Comparison of ENCODE assay signal across 4 fruit fly cellular contexts in genomic region chrX:12665796-12666338, dm6.
TF ChIP-seq lines count a peak whose summit lies in the region.

No protein-coding gene starts in this region.

- no peak for TF ChIP-seq CTCF in whole organism, embryonic (GFP tag; optimal IDR thresholded peaks at IDR 0.05; lab: Kevin White, UChicago)

TF ChIP-seq in whole organism, adult, 20 proteins besides CTCF, POLR2A, EP300 and RAD21:
- TF ChIP-seq tj (GFP tag; optimal IDR thresholded peaks at IDR 0.05; lab: Kevin White, UChicago) = peak; percentile 97
- no peak for TF ChIP-seq CG33017 (tag; optimal IDR thresholded peaks at IDR 0.05; lab: Kevin White, UChicago)
- peak; percentile 13 for TF ChIP-seq bab1 (GFP tag; optimal IDR thresholded peaks at IDR 0.05; lab: Kevin White, UChicago)
- TF ChIP-seq cnc (optimal IDR thresholded peaks at IDR 0.05; lab: Kevin White, UChicago) = no peak
- TF ChIP-seq CG11617 (GFP tag; optimal IDR thresholded peaks at IDR 0.05; lab: Kevin White, UChicago) = no peak

TF ChIP-seq in whole organism, embryonic, 481 proteins besides CTCF, POLR2A, EP300 and RAD21 (continues in another document):
- TF ChIP-seq CG7556 (GFP tag; optimal IDR thresholded peaks at IDR 0.05; lab: Kevin White, UChicago) = peak; percentile 26
- peak; percentile 40 for TF ChIP-seq CG15269 (tag; optimal IDR thresholded peaks at IDR 0.05; lab: Kevin White, UChicago)
- TF ChIP-seq Gug (GFP tag; IDR thresholded peaks at IDR 0.05; lab: Robert Waterston, UW) = no peak
- TF ChIP-seq maf-S (GFP tag; optimal IDR thresholded peaks at IDR 0.05; lab: Kevin White, UChicago) = no peak
- no peak for TF ChIP-seq lmd (GFP tag; IDR thresholded peaks at IDR 0.05; lab: Robert Waterston, UW)
- TF ChIP-seq lilli (GFP tag; optimal IDR thresholded peaks at IDR 0.05; lab: Kevin White, UChicago) = no peak
- peak in 1 of 3 experiments; percentile 16 for TF ChIP-seq lola (GFP tag; optimal IDR thresholded peaks at IDR 0.05; lab: Kevin White, UChicago)
- peak; percentile 5 for TF ChIP-seq CG30403 (GFP tag; optimal IDR thresholded peaks at IDR 0.05; lab: Kevin White, UChicago)
- peak; percentile 76 for TF ChIP-seq gcm (GFP tag; optimal IDR thresholded peaks at IDR 0.05; lab: Kevin White, UChicago)
- 0 out of 2 replicates have a peak, but pooled peaks have one; percentile 1 for TF ChIP-seq CG11696 (GFP tag; IDR thresholded peaks at IDR 0.05; lab: Robert Waterston, UW)
- no peak for TF ChIP-seq ap (GFP tag; IDR thresholded peaks at IDR 0.05; lab: Robert Waterston, UW)
- TF ChIP-seq D19B (GFP tag; optimal IDR thresholded peaks at IDR 0.05; lab: Kevin White, UChicago) = peak; percentile 25
- peak in 1 of 2 experiments; percentile 6 for TF ChIP-seq Hr51 (GFP tag; optimal IDR thresholded peaks at IDR 0.05; lab: Kevin White, UChicago)
- TF ChIP-seq Meics (GFP tag; optimal IDR thresholded peaks at IDR 0.05; lab: Kevin White, UChicago) = peak; percentile 31
- peak; percentile 32 for TF ChIP-seq CoRest (tag; optimal IDR thresholded peaks at IDR 0.05; lab: Kevin White, UChicago)
- TF ChIP-seq CG8290 (GFP tag; optimal IDR thresholded peaks at IDR 0.05; lab: Kevin White, UChicago) = no peak
- TF ChIP-seq CG8290 (tag; optimal IDR thresholded peaks at IDR 0.05; lab: Kevin White, UChicago) = no peak
- TF ChIP-seq chinmo (GFP tag; IDR thresholded peaks at IDR 0.05; lab: Robert Waterston, UW; ENCODE audit: partially characterized antibody) = peak; percentile 87; the same call in 2 of the 4 replicates
- no peak for TF ChIP-seq Fer1 (GFP tag; optimal IDR thresholded peaks at IDR 0.05; lab: Kevin White, UChicago)
- peak; percentile 44 for TF ChIP-seq CG13775 (GFP tag; optimal IDR thresholded peaks at IDR 0.05; lab: Kevin White, UChicago)
- peak in 1 of 2 experiments; percentile 86 for TF ChIP-seq Pdp1 (GFP tag; optimal IDR thresholded peaks at IDR 0.05; lab: Kevin White, UChicago)
- 0 out of 3 replicates have a peak, but pooled peaks have one; percentile 5 for TF ChIP-seq so (GFP tag; IDR thresholded peaks at IDR 0.05; lab: Robert Waterston, UW)
- TF ChIP-seq CG11504 (tag; optimal IDR thresholded peaks at IDR 0.05; lab: Kevin White, UChicago) = peak; percentile 30
- peak; percentile 7 for TF ChIP-seq grau (tag; optimal IDR thresholded peaks at IDR 0.05; lab: Kevin White, UChicago)
- TF ChIP-seq Sox100B (GFP tag; optimal IDR thresholded peaks at IDR 0.05; lab: Kevin White, UChicago) = peak; percentile 13
- no peak for TF ChIP-seq NfI (GFP tag; optimal IDR thresholded peaks at IDR 0.05; lab: Kevin White, UChicago)
- TF ChIP-seq NC2α (GFP tag; optimal IDR thresholded peaks at IDR 0.05; lab: Kevin White, UChicago) = no peak

TF ChIP-seq in whole organism, prepupa, 60 proteins besides CTCF, POLR2A, EP300 and RAD21:
- TF ChIP-seq Lpt (GFP tag; optimal IDR thresholded peaks at IDR 0.05; lab: Kevin White, UChicago) = no peak
- TF ChIP-seq net (GFP tag; optimal IDR thresholded peaks at IDR 0.05; lab: Kevin White, UChicago) = peak; percentile 24
- TF ChIP-seq Eip78C (GFP tag; lab: Kevin White, UChicago) = no peak
TF ChIP-seq in whole organism, prepupa: peak in this region for 1.

TF ChIP-seq in whole organism, pupa, 21 proteins besides CTCF, POLR2A, EP300 and RAD21:
- TF ChIP-seq CG17806 (tag; optimal IDR thresholded peaks at IDR 0.05; lab: Kevin White, UChicago) (no peak), CG12605 (GFP tag; IDR thresholded peaks at IDR 0.05; lab: Robert Waterston, UW) (no peak), fd96Ca (GFP tag; IDR thresholded peaks at IDR 0.05; lab: Robert Waterston, UW) (0 out of 3 replicates have a peak, but pooled peaks have one; percentile 7), CG9948 (tag; optimal IDR thresholded peaks at IDR 0.05; lab: Kevin White, UChicago) (no peak), CG13204 (GFP tag; optimal IDR thresholded peaks at IDR 0.05; lab: Kevin White, UChicago) (no peak), CG32121 (GFP tag; IDR thresholded peaks at IDR 0.05; lab: Robert Waterston, UW) (no peak), gl (tag; optimal IDR thresholded peaks at IDR 0.05; lab: Kevin White, UChicago) (no peak), CG14655 (GFP tag; optimal IDR thresholded peaks at IDR 0.05; lab: Kevin White, UChicago) (no peak), CG8159 (tag; optimal IDR thresholded peaks at IDR 0.05; lab: Kevin White, UChicago) (peak; percentile 22)
